Fruit fly (Drosophila melanogaster): Measurements from ENCODE around the gene CD98hc.

The CD98hc gene

dm6 chr3R:7981396-7981795, 3.2 kb upstream of the CD98hc start:
- 0 out of 3 replicates have a peak, but pooled peaks have one; percentile 35 for TF ChIP-seq CG16813 (GFP tag; IDR thresholded peaks at IDR 0.05; ENCODE audit: partially characterized antibody)
- TF ChIP-seq Lhr (GFP tag; optimal IDR thresholded peaks at IDR 0.05): peak; percentile 67
- TF ChIP-seq CG15696 (tag; optimal IDR thresholded peaks at IDR 0.05): peak; percentile 3
- 0 out of 2 replicates have a peak, but pooled peaks have one; percentile 8 for TF ChIP-seq bbx (GFP tag; IDR thresholded peaks at IDR 0.05; ENCODE audit: partially characterized antibody)
- peak; percentile 15 for TF ChIP-seq trem (tag; optimal IDR thresholded peaks at IDR 0.05)
- TF ChIP-seq sens (GFP tag): peak; percentile 7
- no peak for TF ChIP-seq Side (GFP tag; optimal IDR thresholded peaks at IDR 0.05)
- TF ChIP-seq CG10979 (tag; optimal IDR thresholded peaks at IDR 0.05): peak; percentile 10
- TF ChIP-seq CG31365 (tag; optimal IDR thresholded peaks at IDR 0.05): no peak
- TF ChIP-seq pita (GFP tag; optimal IDR thresholded peaks at IDR 0.05): peak; percentile 2
- no peak for TF ChIP-seq Neu2 (GFP tag; optimal IDR thresholded peaks at IDR 0.05; ENCODE audit: borderline replicate concordance)
- peak; percentile 31 for TF ChIP-seq CG17829 (tag; optimal IDR thresholded peaks at IDR 0.05)
- TF ChIP-seq CTCF (GFP tag; optimal IDR thresholded peaks at IDR 0.05): peak; percentile 96
- TF ChIP-seq CG31441 (GFP tag; IDR thresholded peaks at IDR 0.05): no peak
- TF ChIP-seq Ravus (GFP tag; IDR thresholded peaks at IDR 0.05): no peak
- TF ChIP-seq CoRest (tag; optimal IDR thresholded peaks at IDR 0.05): peak; percentile 8
- no peak for TF ChIP-seq gro (GFP tag; optimal IDR thresholded peaks at IDR 0.05)
- peak; percentile 35; the same call in 1 of the 3 replicates for TF ChIP-seq CG17361 (GFP tag; IDR thresholded peaks at IDR 0.05)
- TF ChIP-seq CG13287 (GFP tag; IDR thresholded peaks at IDR 0.05; ENCODE audit: partially characterized antibody): peak; percentile 24; the same call in 1 of the 2 replicates
- TF ChIP-seq amos (GFP tag; IDR thresholded peaks at IDR 0.05; ENCODE audit: partially characterized antibody): peak; percentile 65
- peak; percentile 25 for TF ChIP-seq CG2712 (tag; optimal IDR thresholded peaks at IDR 0.05)
- TF ChIP-seq usp (GFP tag; optimal IDR thresholded peaks at IDR 0.05): no peak
- peak; percentile 8 for TF ChIP-seq HmgZ (tag; optimal IDR thresholded peaks at IDR 0.05)
- TF ChIP-seq CG42726 (GFP tag; IDR thresholded peaks at IDR 0.05; ENCODE audit: partially characterized antibody): 0 out of 2 replicates have a peak, but pooled peaks have one; percentile 25
- no peak for TF ChIP-seq NK7.1 (GFP tag; optimal IDR thresholded peaks at IDR 0.05)
- TF ChIP-seq CG15601 (tag; optimal IDR thresholded peaks at IDR 0.05): peak; percentile 18
- peak; percentile 63 for TF ChIP-seq Bgb (GFP tag; IDR thresholded peaks at IDR 0.05; ENCODE audit: partially characterized antibody)
- no peak for TF ChIP-seq Vsx1 (GFP tag; optimal IDR thresholded peaks at IDR 0.05)
- TF ChIP-seq CG10267 (tag; optimal IDR thresholded peaks at IDR 0.05): peak; percentile 3
- no peak for TF ChIP-seq CG11560 (tag; IDR thresholded peaks at IDR 0.05)
- TF ChIP-seq dati (GFP tag; IDR thresholded peaks at IDR 0.05): no peak
- TF ChIP-seq CG18262 (tag; optimal IDR thresholded peaks at IDR 0.05): peak; percentile 22
- no peak for TF ChIP-seq caup (GFP tag; optimal IDR thresholded peaks at IDR 0.05; ENCODE audit: severe bottlenecking)
- TF ChIP-seq CG2199 (GFP tag; IDR thresholded peaks at IDR 0.05): peak; percentile 90
- no peak for TF ChIP-seq CG14710 (tag; optimal IDR thresholded peaks at IDR 0.05)
- TF ChIP-seq stwl (tag; optimal IDR thresholded peaks at IDR 0.05): peak; percentile 47
- peak; percentile 32; the same call in 1 of the 3 replicates for TF ChIP-seq knrl (GFP tag; IDR thresholded peaks at IDR 0.05; ENCODE audit: partially characterized antibody)
- TF ChIP-seq CG1603 (tag; optimal IDR thresholded peaks at IDR 0.05): peak; percentile 16
- TF ChIP-seq grau (tag; optimal IDR thresholded peaks at IDR 0.05): peak; percentile 12
- peak; percentile 74 for TF ChIP-seq Med (GFP tag)
- peak; percentile 16 for TF ChIP-seq CG7839 (tag; optimal IDR thresholded peaks at IDR 0.05)
